Worm (Caenorhabditis elegans) whole organism, midembryonic: ENCODE measurements around the gene F32D8.5.

Experiments
- T22C8.4 ChIP-seq: fragments of 200-800 bp; sonication (Bioruptor generic); IDR thresholded peaks from 2 replicates; pipeline ENCODE4 v1.3.6; 2022; ENCODE audit warnings: missing genetic modification characterization, missing compliant biosample characterization
- cog-1 ChIP-seq: sonication (generic microtip); optimal IDR thresholded peaks from 2 replicates; lab custom pipeline; 2016; ENCODE audit warnings: missing genetic modification characterization, missing compliant biosample characterization
- klf-2 ChIP-seq: fragments of 200-800 bp; sonication (Bioruptor generic); conservative IDR thresholded peaks from 2 replicates; pipeline ENCODE4 v1.3.6; 2022; ENCODE audit warnings: missing genetic modification reagents, missing genetic modification characterization, missing compliant biosample characterization
- ztf-23 ChIP-seq: fragments of 200-800 bp; sonication (Bioruptor generic); IDR thresholded peaks from 2 replicates; pipeline ENCODE4 v1.3.6; 2022; ENCODE audit warnings: missing genetic modification reagents, missing genetic modification characterization, missing compliant biosample characterization

DNA sequence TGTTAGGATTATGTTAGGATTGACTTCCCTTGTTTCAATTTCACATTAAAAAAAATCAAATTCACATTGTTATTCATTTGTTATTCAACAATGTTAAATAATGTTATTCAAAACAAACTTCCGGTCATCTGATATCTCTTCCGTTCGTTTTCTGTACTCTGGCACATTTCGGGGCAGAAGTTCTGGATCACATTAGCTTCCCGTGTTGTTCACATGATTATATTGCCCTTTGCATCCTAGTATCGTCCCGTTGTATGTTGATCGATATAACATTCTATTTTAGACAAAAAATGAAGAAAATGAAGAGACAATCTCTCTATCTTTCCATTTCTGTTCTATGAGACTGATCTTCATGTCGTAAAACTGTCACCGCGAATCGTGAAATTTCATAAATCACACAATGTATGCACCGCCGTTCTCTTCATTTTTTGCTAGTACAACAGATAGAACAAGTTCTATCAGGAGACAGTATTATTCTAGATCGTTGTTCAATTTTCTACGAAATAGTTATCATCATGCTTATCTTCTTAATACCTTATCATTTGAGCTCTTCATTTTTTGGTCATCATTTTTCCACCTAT, 45.5 kb downstream of the F32D8.5 start:
- TF ChIP-seq cog-1 (tag; lab: Kevin White, UChicago) (no peak), klf-2 (GFP tag; lab: Robert Waterston, UW) (no peak), T22C8.4 (no peak), ztf-23 (GFP tag; lab: Robert Waterston, UW) (no peak)
